Fruit fly (Drosophila melanogaster) whole organism, embryonic: ENCODE results near the gene CG13088.
A peak's percentile ranks its signal among the peaks of the same experiment; 100 is the strongest.

Experiments used
- Atf6 ChIP-seq: fragments of 200-800 bp; sonication (Bioruptor generic); IDR thresholded peaks from 2 replicates; pipeline ENCODE4 v1.3.6; 2022; ENCODE audit warnings: missing biosample characterization, missing genetic modification characterization
- CG10462 ChIP-seq: fragments of 200-800 bp; sonication (Bioruptor generic); optimal IDR thresholded peaks from 2 replicates; lab custom pipeline; 2016; ENCODE audit warnings: missing biosample characterization, missing genetic modification characterization
- CG13775 ChIP-seq: fragments of 200-800 bp; sonication (Bioruptor generic); optimal IDR thresholded peaks from 3 replicates; lab custom pipeline; 2017; ENCODE audit warnings: missing biosample characterization, mild to moderate bottlenecking, missing genetic modification characterization
- CG15601 ChIP-seq: fragments of 200-800 bp; sonication (Bioruptor generic); optimal IDR thresholded peaks from 3 replicates; lab custom pipeline; 2019; ENCODE audit warnings: missing biosample characterization, mild to moderate bottlenecking, missing genetic modification characterization, moderate library complexity
- CG1792 ChIP-seq: fragments of 200-800 bp; sonication (Bioruptor generic); optimal IDR thresholded peaks from 2 replicates; lab custom pipeline; 2016; ENCODE audit warnings: missing biosample characterization, missing genetic modification characterization
- CG18619 ChIP-seq: fragments of 200-800 bp; sonication (Bioruptor generic); optimal IDR thresholded peaks from 3 replicates; lab custom pipeline; 2017; ENCODE audit warnings: missing biosample characterization, mild to moderate bottlenecking, missing genetic modification characterization
- CG33557 ChIP-seq: fragments of 200-800 bp; sonication (Bioruptor generic); optimal IDR thresholded peaks from 2 replicates; lab custom pipeline; 2019; ENCODE audit warnings: missing biosample characterization, mild to moderate bottlenecking, missing genetic modification characterization, moderate library complexity
- CG34376 ChIP-seq: fragments of 200-800 bp; sonication (Bioruptor generic); optimal IDR thresholded peaks from 2 replicates; lab custom pipeline; 2018; ENCODE audit warnings: missing biosample characterization, mild to moderate bottlenecking, missing genetic modification characterization
- CG3726 ChIP-seq: fragments of 200-800 bp; sonication (Bioruptor generic); IDR thresholded peaks from 3 replicates; pipeline ENCODE4, ENCODE4 v1.3.6; 2022; ENCODE audit warnings: missing biosample characterization, missing genetic modification characterization
- CG3995 ChIP-seq: fragments of 200-800 bp; sonication (Bioruptor generic); optimal IDR thresholded peaks from 3 replicates; lab custom pipeline; 2016; ENCODE audit warnings: missing biosample characterization, missing genetic modification characterization
- CG4282 ChIP-seq: fragments of 200-800 bp; sonication (Bioruptor generic); optimal IDR thresholded peaks from 2 replicates; lab custom pipeline; 2016; ENCODE audit warnings: missing biosample characterization, missing genetic modification characterization
- CG6689 ChIP-seq: fragments of 200-800 bp; sonication (Bioruptor generic); IDR thresholded peaks from 2 replicates; pipeline ENCODE4 v1.3.6; 2022; ENCODE audit warnings: missing biosample characterization, missing genetic modification characterization
- CG6813 ChIP-seq: fragments of 200-800 bp; sonication (Bioruptor generic); optimal IDR thresholded peaks from 2 replicates; lab custom pipeline; 2017; ENCODE audit warnings: missing biosample characterization, missing genetic modification characterization, mild to moderate bottlenecking, moderate library complexity, missing genetic modification reagents
- CG8924 ChIP-seq: fragments of 200-800 bp; optimal IDR thresholded peaks from 3 replicates; lab custom pipeline; 2019; ENCODE audit warnings: missing biosample characterization, mild to moderate bottlenecking, missing genetic modification characterization, moderate library complexity
- E2f1 ChIP-seq: fragments of 200-800 bp; sonication (Bioruptor generic); IDR thresholded peaks from 2 replicates; pipeline ENCODE4 v1.3.6; 2022; ENCODE audit warnings: missing biosample characterization, missing genetic modification characterization
- GATAe ChIP-seq: fragments of 200-800 bp; sonication (Bioruptor generic); conservative IDR thresholded peaks from 2 replicates; pipeline ENCODE4 v1.3.6; 2022; ENCODE audit warnings: missing biosample characterization, missing genetic modification characterization
- HmgZ ChIP-seq: fragments of 200-800 bp; sonication (Bioruptor generic); optimal IDR thresholded peaks from 2 replicates; lab custom pipeline; 2018; ENCODE audit warnings: missing biosample characterization, mild to moderate bottlenecking, missing genetic modification characterization
- Hr39 ChIP-seq: fragments of >200 bp; optimal IDR thresholded peaks from 2 replicates; lab custom pipeline; 2017
- Hr51 ChIP-seq, 2 experiments: fragments of 200-800 bp; sonication (Bioruptor generic); optimal IDR thresholded peaks; 2 replicates in 1 of 2; 3 replicates in 1 of 2; lab custom pipeline; 2016 to 2018; ENCODE audit warnings: missing biosample characterization in 2 of 2, missing genetic modification characterization in 2 of 2, mild to moderate bottlenecking in 1 of 2, moderate library complexity in 1 of 2
- Hr78 ChIP-seq, 2 experiments: fragments of 200-800 bp in 1 of 2; fragments of >200 bp in 1 of 2; sonication (Bioruptor generic) in 1 of 2; optimal IDR thresholded peaks; 2 replicates each; lab custom pipeline; 2017 to 2019; ENCODE audit warnings: missing biosample characterization in 2 of 2, missing genetic modification characterization in 2 of 2, mild to moderate bottlenecking in 1 of 2, moderate library complexity in 1 of 2
- MTF-1 ChIP-seq: fragments of 200-800 bp; sonication (Bioruptor generic); optimal IDR thresholded peaks from 2 replicates; lab custom pipeline; 2018; ENCODE audit warnings: missing biosample characterization, mild to moderate bottlenecking, missing genetic modification characterization, borderline replicate concordance
- Tbp ChIP-seq: fragments of >200 bp; optimal IDR thresholded peaks from 2 replicates; lab custom pipeline; 2018; ENCODE audit warnings: missing biosample characterization, missing genetic modification characterization
- Trl ChIP-seq, 3 experiments: fragments of >200 bp in 2 of 3; fragments of 200-800 bp in 1 of 3; sonication (Bioruptor generic) in 1 of 3; optimal IDR thresholded peaks; 2 replicates in 1 of 3; 3 replicates in 2 of 3; lab custom pipeline; 2016 to 2017; ENCODE audit warnings: missing biosample characterization in 1 of 3, missing genetic modification characterization in 1 of 3
- YL-1 ChIP-seq: fragments of 200-800 bp; sonication (Bioruptor generic); optimal IDR thresholded peaks from 3 replicates; lab custom pipeline; 2017; ENCODE audit warnings: missing biosample characterization, mild to moderate bottlenecking, missing genetic modification characterization
- caup ChIP-seq: fragments of 200-800 bp; sonication (Bioruptor generic); optimal IDR thresholded peaks from 3 replicates; lab custom pipeline; 2017; ENCODE audit warnings: missing biosample characterization, mild to moderate bottlenecking, missing genetic modification characterization, moderate library complexity; ENCODE audit not compliant: severe bottlenecking
- chinmo ChIP-seq: fragments of 200-800 bp; sonication (Bioruptor generic); IDR thresholded peaks from 4 replicates; pipeline ENCODE4 v1.3.6; 2022; ENCODE audit warnings: missing biosample characterization, missing genetic modification characterization; ENCODE audit not compliant: partially characterized antibody
- crc ChIP-seq: fragments of 200-800 bp; sonication (Bioruptor generic); optimal IDR thresholded peaks from 2 replicates; lab custom pipeline; 2016; ENCODE audit warnings: missing biosample characterization, missing genetic modification characterization
- dati ChIP-seq: fragments of 200-800 bp; sonication (Bioruptor generic); IDR thresholded peaks from 2 replicates; pipeline ENCODE4 v1.3.6; 2022; ENCODE audit warnings: missing biosample characterization, missing genetic modification characterization
- dpn ChIP-seq, 2 experiments: fragments of 200-800 bp; sonication (Bioruptor generic); optimal IDR thresholded peaks; 3 replicates each; lab custom pipeline; 2016; ENCODE audit warnings: missing biosample characterization in 2 of 2, missing genetic modification characterization in 2 of 2
- ems ChIP-seq: fragments of 200-800 bp; sonication (Bioruptor generic); optimal IDR thresholded peaks from 3 replicates; lab custom pipeline; 2016; ENCODE audit warnings: missing biosample characterization, missing genetic modification characterization
- exex ChIP-seq: fragments of 200-800 bp; sonication (Bioruptor generic); optimal IDR thresholded peaks from 4 replicates; lab custom pipeline; 2018; ENCODE audit warnings: missing biosample characterization, mild to moderate bottlenecking, missing genetic modification characterization, moderate library complexity
- grau ChIP-seq: fragments of 200-800 bp; optimal IDR thresholded peaks from 3 replicates; lab custom pipeline; 2019; ENCODE audit warnings: missing biosample characterization, mild to moderate bottlenecking, missing genetic modification characterization, moderate library complexity
- jing ChIP-seq: fragments of 200-800 bp; sonication (Bioruptor generic); optimal IDR thresholded peaks from 2 replicates; lab custom pipeline; 2018; ENCODE audit warnings: missing biosample characterization, mild to moderate bottlenecking, missing genetic modification characterization
- mirr ChIP-seq: fragments of 200-800 bp; sonication (Bioruptor generic); optimal IDR thresholded peaks from 3 replicates; lab custom pipeline; 2018; ENCODE audit warnings: missing biosample characterization, mild to moderate bottlenecking, missing genetic modification characterization
- mld ChIP-seq: fragments of 200-800 bp; sonication (Bioruptor generic); IDR thresholded peaks from 3 replicates; pipeline ENCODE4 v1.3.6; 2022; ENCODE audit warnings: missing biosample characterization, missing genetic modification characterization; ENCODE audit not compliant: partially characterized antibody
- nom ChIP-seq: fragments of 200-800 bp; sonication (Bioruptor generic); optimal IDR thresholded peaks from 2 replicates; lab custom pipeline; 2017; ENCODE audit warnings: missing biosample characterization, missing genetic modification characterization, mild to moderate bottlenecking, moderate library complexity, missing genetic modification reagents
- pb ChIP-seq: fragments of 200-800 bp; sonication (Bioruptor generic); optimal IDR thresholded peaks from 3 replicates; lab custom pipeline; 2016; ENCODE audit warnings: missing biosample characterization, missing genetic modification characterization
- peb ChIP-seq: fragments of 200-800 bp; sonication (Bioruptor generic); IDR thresholded peaks from 2 replicates; pipeline ENCODE4 v1.3.6; 2022; ENCODE audit warnings: missing biosample characterization, missing genetic modification characterization
- pzg ChIP-seq: fragments of 200-800 bp; sonication (Bioruptor generic); optimal IDR thresholded peaks from 3 replicates; lab custom pipeline; 2018; ENCODE audit warnings: missing biosample characterization, mild to moderate bottlenecking, missing genetic modification characterization, moderate library complexity
- schlank ChIP-seq: fragments of 200-800 bp; sonication (Bioruptor generic); optimal IDR thresholded peaks from 2 replicates; lab custom pipeline; 2018; ENCODE audit warnings: missing biosample characterization, mild to moderate bottlenecking, missing genetic modification characterization
- sr ChIP-seq: fragments of 200-800 bp; sonication (Bioruptor generic); IDR thresholded peaks from 3 replicates; pipeline ENCODE4 v1.3.6; 2022; ENCODE audit warnings: missing biosample characterization, missing genetic modification characterization
- ssp ChIP-seq: fragments of 200-800 bp; sonication (Bioruptor generic); IDR thresholded peaks from 2 replicates; pipeline ENCODE4 v1.3.6; 2022; ENCODE audit warnings: missing biosample characterization, missing genetic modification characterization
- stc ChIP-seq: fragments of 200-800 bp; sonication (Bioruptor generic); IDR thresholded peaks from 2 replicates; pipeline ENCODE4 v1.3.6; 2022; ENCODE audit warnings: missing biosample characterization, missing genetic modification characterization
- sug ChIP-seq: fragments of 200-800 bp; optimal IDR thresholded peaks from 2 replicates; lab custom pipeline; 2019; ENCODE audit warnings: missing biosample characterization, mild to moderate bottlenecking, missing genetic modification characterization, moderate library complexity
- tap ChIP-seq: fragments of 200-800 bp; optimal IDR thresholded peaks from 3 replicates; lab custom pipeline; 2019; ENCODE audit warnings: missing biosample characterization, mild to moderate bottlenecking, missing genetic modification characterization, moderate library complexity
- tup ChIP-seq: fragments of 200-800 bp; sonication (Bioruptor generic); optimal IDR thresholded peaks from 2 replicates; lab custom pipeline; 2016; ENCODE audit warnings: missing biosample characterization, mild to moderate bottlenecking, missing genetic modification characterization, moderate library complexity

Gene CG13088

DNA sequence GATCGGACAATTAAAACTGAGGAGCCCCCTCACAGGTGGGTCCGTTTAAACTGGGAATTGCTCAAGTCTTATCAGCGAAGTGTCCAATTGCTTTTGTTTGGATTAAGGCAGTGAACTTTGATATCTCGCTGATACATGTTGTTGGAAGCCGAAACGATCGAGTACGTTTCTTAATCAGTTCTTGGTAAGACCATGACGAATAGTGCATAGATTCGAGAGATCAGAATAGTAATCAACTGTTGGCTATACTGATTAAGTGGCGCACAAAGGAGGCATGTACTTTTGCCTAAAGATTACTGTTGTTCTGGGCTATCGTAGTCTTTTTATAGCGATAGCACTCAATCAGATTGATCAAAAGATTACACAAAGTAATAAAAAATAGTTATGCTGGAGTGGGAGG, 37.3 kb upstream of the CG13088 start (continued):
- TF ChIP-seq CG3995 (GFP tag; lab: Kevin White, UChicago) (no peak), tup (GFP tag; lab: Kevin White, UChicago) (no peak), CG3726 (no peak), dati (GFP tag; lab: Robert Waterston, UW) (no peak), sr (GFP tag; lab: Robert Waterston, UW) (no peak), mld (GFP tag; lab: Robert Waterston, UW) (no peak), nom (GFP tag; lab: Kevin White, UChicago) (no peak), grau (tag; lab: Kevin White, UChicago) (no peak), Hr51 (GFP tag; optimal IDR thresholded peaks at IDR 0.05; lab: Kevin White, UChicago) (no peak), CG6813 (GFP tag; lab: Kevin White, UChicago) (peak; percentile 7), Atf6 (GFP tag; lab: Robert Waterston, UW) (0 out of 2 replicates have a peak, but pooled peaks have one; percentile 29), YL-1 (GFP tag; lab: Kevin White, UChicago) (no peak), peb (GFP tag; lab: Robert Waterston, UW) (no peak), ssp (GFP tag; lab: Robert Waterston, UW) (no peak), CG34376 (GFP tag; lab: Kevin White, UChicago) (peak; percentile 83), Trl (optimal IDR thresholded peaks at IDR 0.05; lab: Kevin White, UChicago) (no peak), Trl (GFP tag; optimal IDR thresholded peaks at IDR 0.05; lab: Kevin White, UChicago) (no peak), sug (tag; lab: Kevin White, UChicago) (peak; percentile 99), exex (tag; lab: Kevin White, UChicago) (peak; percentile 98), CG8924 (tag; lab: Kevin White, UChicago) (no peak), dpn (GFP tag; optimal IDR thresholded peaks at IDR 0.05; lab: Kevin White, UChicago) (no peak), ems (GFP tag; lab: Kevin White, UChicago) (no peak), CG18619 (GFP tag; lab: Kevin White, UChicago) (no peak), mirr (GFP tag; lab: Kevin White, UChicago) (peak; percentile 93), CG15601 (tag; lab: Kevin White, UChicago) (no peak), tap (tag; lab: Kevin White, UChicago) (no peak), pzg (GFP tag; lab: Kevin White, UChicago) (no peak), stc (GFP tag; lab: Robert Waterston, UW) (0 out of 2 replicates have a peak, but pooled peaks have one; percentile 6), CG6689 (GFP tag; lab: Robert Waterston, UW) (no peak), CG13775 (GFP tag; lab: Kevin White, UChicago) (no peak), E2f1 (no peak), caup (GFP tag; lab: Kevin White, UChicago) (no peak), CG1792 (GFP tag; lab: Kevin White, UChicago) (no peak), jing (no peak), pb (GFP tag; lab: Kevin White, UChicago) (no peak), Hr39 (lab: Kevin White, UChicago) (no peak), GATAe (GFP tag; lab: Robert Waterston, UW) (peak; percentile 53), CG10462 (GFP tag; lab: Kevin White, UChicago) (no peak), MTF-1 (GFP tag; lab: Kevin White, UChicago) (no peak), CG33557 (GFP tag; lab: Kevin White, UChicago) (no peak), crc (GFP tag; lab: Kevin White, UChicago) (no peak), Hr78 (GFP tag; optimal IDR thresholded peaks at IDR 0.05; lab: Kevin White, UChicago) (peak in 1 of 2 experiments; percentile 73), schlank (tag; lab: Kevin White, UChicago) (no peak), HmgZ (tag; lab: Kevin White, UChicago) (peak; percentile 6), CG4282 (GFP tag; lab: Kevin White, UChicago) (no peak), chinmo (GFP tag; lab: Robert Waterston, UW) (0 out of 4 replicates have a peak, but pooled peaks have one; percentile 63), Tbp (GFP tag; lab: Kevin White, UChicago) (no peak)
